Worm (Caenorhabditis elegans) whole organism, late embryonic: ENCODE results near the gene C27H5.2.

Experiments used
- C08G9.2 ChIP-seq: sonication (generic microtip); optimal IDR thresholded peaks from 2 replicates; lab custom pipeline; 2016; ENCODE audit warnings: mild to moderate bottlenecking, missing genetic modification characterization, moderate library complexity, missing compliant biosample characterization
- C38D4.7 ChIP-seq: fragments of 200-800 bp; sonication (Bioruptor generic); optimal IDR thresholded peaks from 2 replicates; lab custom pipeline; 2018; ENCODE audit warnings: mild to moderate bottlenecking, missing genetic modification characterization, moderate library complexity, missing compliant biosample characterization
- K02D7.2 ChIP-seq: sonication (generic microtip); optimal IDR thresholded peaks from 2 replicates; lab custom pipeline; 2017; ENCODE audit warnings: mild to moderate bottlenecking, missing genetic modification characterization, missing compliant biosample characterization
- T23F11.4 ChIP-seq: fragments of 200-800 bp; sonication (Bioruptor generic); optimal IDR thresholded peaks from 2 replicates; lab custom pipeline; 2018; ENCODE audit warnings: mild to moderate bottlenecking, missing genetic modification characterization, missing compliant biosample characterization
- Y22D7AL.16 ChIP-seq: sonication (generic microtip); optimal IDR thresholded peaks from 2 replicates; lab custom pipeline; 2016; ENCODE audit warnings: missing genetic modification characterization, missing compliant biosample characterization
- ceh-24 ChIP-seq: sonication (generic microtip); optimal IDR thresholded peaks from 2 replicates; lab custom pipeline; 2016; ENCODE audit warnings: mild to moderate bottlenecking, missing genetic modification characterization, missing compliant biosample characterization
- ceh-30 ChIP-seq: fragments of 150-350 bp; optimal IDR thresholded peaks from 2 replicates; lab custom pipeline; 2014; ENCODE audit warnings: missing biosample characterization, missing genetic modification characterization
- ceh-45 ChIP-seq: fragments of 200-800 bp; sonication (Bioruptor generic); IDR thresholded peaks from 2 replicates; pipeline ENCODE4 v1.3.6; 2022; ENCODE audit warnings: missing genetic modification reagents, missing genetic modification characterization, missing compliant biosample characterization
- ceh-6 ChIP-seq: fragments of 200-800 bp; sonication (Bioruptor generic); optimal IDR thresholded peaks from 2 replicates; lab custom pipeline; 2018; ENCODE audit warnings: mild to moderate bottlenecking, missing genetic modification characterization, missing compliant biosample characterization
- dve-1 ChIP-seq: sonication (generic microtip); optimal IDR thresholded peaks from 2 replicates; lab custom pipeline; 2017; ENCODE audit warnings: antibody characterized with exemption, mild to moderate bottlenecking, missing genetic modification characterization, missing compliant biosample characterization
- ets-4 ChIP-seq: sonication (generic microtip); optimal IDR thresholded peaks from 2 replicates; lab custom pipeline; 2016; ENCODE audit warnings: missing genetic modification characterization, missing compliant biosample characterization
- eyg-1 ChIP-seq: sonication (generic microtip); optimal IDR thresholded peaks from 2 replicates; lab custom pipeline; 2016; ENCODE audit warnings: missing genotype, missing genetic modification characterization, missing compliant biosample characterization
- fax-1 ChIP-seq: sonication (generic microtip); optimal IDR thresholded peaks from 2 replicates; lab custom pipeline; 2016; ENCODE audit warnings: missing genotype, missing genetic modification characterization, missing compliant biosample characterization
- fkh-6 ChIP-seq: sonication (generic microtip); optimal IDR thresholded peaks from 2 replicates; lab custom pipeline; 2016; ENCODE audit warnings: missing genetic modification characterization, missing compliant biosample characterization
- gmeb-2 ChIP-seq: sonication (generic microtip); optimal IDR thresholded peaks from 2 replicates; lab custom pipeline; 2016; ENCODE audit warnings: missing genetic modification characterization, inconsistent platforms, missing compliant biosample characterization
- hlh-13 ChIP-seq: fragments of 200-800 bp; sonication (Bioruptor generic); optimal IDR thresholded peaks from 2 replicates; lab custom pipeline; 2018; ENCODE audit warnings: mild to moderate bottlenecking, missing genetic modification characterization, missing compliant biosample characterization
- hlh-30 ChIP-seq: sonication (generic microtip); optimal IDR thresholded peaks from 2 replicates; lab custom pipeline; 2017; ENCODE audit warnings: antibody characterized with exemption, missing genetic modification characterization, missing compliant biosample characterization; ENCODE audit not compliant: insufficient read depth
- hlh-8 ChIP-seq: sonication (generic microtip); optimal IDR thresholded peaks from 2 replicates; lab custom pipeline; 2016; ENCODE audit warnings: missing genotype, missing genetic modification characterization, missing compliant biosample characterization
- lim-6 ChIP-seq: sonication (generic microtip); optimal IDR thresholded peaks from 2 replicates; lab custom pipeline; 2016; ENCODE audit warnings: missing genetic modification characterization, missing compliant biosample characterization
- lin-11 ChIP-seq: fragments of 200-800 bp; sonication (Bioruptor generic); optimal IDR thresholded peaks from 2 replicates; lab custom pipeline; 2018; ENCODE audit warnings: mild to moderate bottlenecking, missing genetic modification characterization, missing compliant biosample characterization
- nhr-232 ChIP-seq: sonication (generic microtip); optimal IDR thresholded peaks from 2 replicates; lab custom pipeline; 2016; ENCODE audit warnings: missing genetic modification characterization, missing compliant biosample characterization
- npax-4 ChIP-seq: sonication (generic microtip); optimal IDR thresholded peaks from 2 replicates; lab custom pipeline; 2016; ENCODE audit warnings: missing genetic modification characterization, missing compliant biosample characterization
- pag-3 ChIP-seq: sonication (generic microtip); optimal IDR thresholded peaks from 2 replicates; lab custom pipeline; 2016; ENCODE audit warnings: missing compliant biosample characterization, missing genetic modification characterization, borderline replicate concordance
- pax-1 ChIP-seq: fragments of 150-350 bp; optimal IDR thresholded peaks from 2 replicates; lab custom pipeline; 2014; ENCODE audit warnings: missing biosample characterization, missing genetic modification characterization
- pha-2 ChIP-seq: sonication (generic microtip); optimal IDR thresholded peaks from 2 replicates; lab custom pipeline; 2017; ENCODE audit warnings: mild to moderate bottlenecking, missing genetic modification characterization, missing compliant biosample characterization
- pha-4 ChIP-seq: fragments of 150-350 bp; optimal IDR thresholded peaks from 2 replicates; lab custom pipeline; 2018; ENCODE audit warnings: missing biosample characterization, missing genetic modification reagents, missing genetic modification characterization
- pros-1 ChIP-seq: fragments of 150-350 bp; optimal IDR thresholded peaks from 2 replicates; lab custom pipeline; 2014; ENCODE audit warnings: missing biosample characterization, missing genetic modification reagents, missing genetic modification characterization
- ref-2 ChIP-seq: sonication (generic microtip); optimal IDR thresholded peaks from 2 replicates; lab custom pipeline; 2016; ENCODE audit warnings: missing genetic modification characterization, missing compliant biosample characterization
- sdc-2 ChIP-seq: sonication (generic microtip); optimal IDR thresholded peaks from 2 replicates; lab custom pipeline; 2016; ENCODE audit warnings: missing genotype, missing genetic modification characterization, missing compliant biosample characterization
- sox-2 ChIP-seq: fragments of 200-800 bp; sonication (Bioruptor generic); IDR thresholded peaks from 2 replicates; pipeline ENCODE4 v1.3.6; 2022; ENCODE audit warnings: missing genetic modification reagents, missing genetic modification characterization, missing compliant biosample characterization
- tbx-2 ChIP-seq: sonication (generic microtip); optimal IDR thresholded peaks from 2 replicates; lab custom pipeline; 2016; ENCODE audit warnings: missing genetic modification characterization, missing compliant biosample characterization
- unc-3 ChIP-seq, 2 experiments: fragments of 200-800 bp in 1 of 2; sonication (Bioruptor generic) in 1 of 2; sonication (generic microtip) in 1 of 2; conservative IDR thresholded peaks in 1 of 2; optimal IDR thresholded peaks in 1 of 2; 2 replicates each; pipeline versions ENCODE4 v1.3.6 to Lab custom; 2016 to 2022; ENCODE audit warnings: missing compliant biosample characterization in 2 of 2, missing genetic modification characterization in 2 of 2, missing genetic modification reagents in 1 of 2
- unc-55 ChIP-seq: sonication (generic microtip); optimal IDR thresholded peaks from 2 replicates; lab custom pipeline; 2017; ENCODE audit warnings: missing biosample characterization, missing genetic modification reagents, missing genetic modification characterization
- unc-86 ChIP-seq: sonication (generic microtip); optimal IDR thresholded peaks from 2 replicates; lab custom pipeline; 2016; ENCODE audit warnings: missing genetic modification characterization, missing compliant biosample characterization

The C27H5.2 gene

ce11 chrII:7207649-7208048, 52.3 kb downstream of the C27H5.2 start:
- TF ChIP-seq ceh-24 (tag; lab: Kevin White, UChicago): no peak
- TF ChIP-seq fax-1: no peak
- TF ChIP-seq ceh-6 (GFP tag; lab: Kevin White, UChicago): no peak
- no peak for TF ChIP-seq ref-2 (tag; lab: Kevin White, UChicago)
- no peak for TF ChIP-seq ceh-30 (tag; lab: Kevin White, UChicago)
- TF ChIP-seq pros-1 (tag; lab: Kevin White, UChicago): no peak
- no peak for TF ChIP-seq pha-2 (tag; lab: Kevin White, UChicago)

ce11 chrII:7208184-7208583, 52.8 kb downstream of the C27H5.2 start, which contains the start of gene dhs-7:
Gene dhs-7, minus strand, starts transcription at chrII:7208460.
- TF ChIP-seq dve-1 (tag; lab: Kevin White, UChicago) (no peak), gmeb-2 (tag; lab: Kevin White, UChicago) (no peak), sdc-2 (tag; lab: Kevin White, UChicago) (no peak), K02D7.2 (tag; lab: Kevin White, UChicago) (no peak), T23F11.4 (GFP tag; lab: Kevin White, UChicago) (no peak), ceh-45 (no peak), ets-4 (tag; lab: Kevin White, UChicago) (no peak), lin-11 (tag; lab: Kevin White, UChicago) (no peak), eyg-1 (tag; lab: Kevin White, UChicago) (no peak), unc-55 (GFP tag; lab: Kevin White, UChicago) (no peak), unc-86 (no peak), C08G9.2 (no peak), lim-6 (tag; lab: Kevin White, UChicago) (no peak), hlh-13 (GFP tag; lab: Kevin White, UChicago) (no peak), nhr-232 (no peak), hlh-8 (tag; lab: Kevin White, UChicago) (no peak), unc-3 (GFP tag; conservative IDR thresholded peaks at IDR 0.05; lab: Robert Waterston, UW) (no peak), unc-3 (tag; optimal IDR thresholded peaks at IDR 0.05; lab: Kevin White, UChicago) (no peak), npax-4 (tag; lab: Kevin White, UChicago) (no peak), fkh-6 (tag; lab: Kevin White, UChicago) (no peak)

ce11 chrII:7210187-7210586, 54.8 kb downstream of the C27H5.2 start, which contains the start of gene E04F6.15:
Gene E04F6.15, minus strand, starts transcription at chrII:7210287.
- no peak for TF ChIP-seq eyg-1 (tag; lab: Kevin White, UChicago)
- TF ChIP-seq C38D4.7 (GFP tag; lab: Kevin White, UChicago): no peak
- no peak for TF ChIP-seq ceh-45
- TF ChIP-seq sox-2 (GFP tag; lab: Robert Waterston, UW): no peak
- no peak for TF ChIP-seq nhr-232
- TF ChIP-seq pha-4 (tag; lab: Kevin White, UChicago): no peak
- TF ChIP-seq ceh-24 (tag; lab: Kevin White, UChicago): no peak
- no peak for TF ChIP-seq tbx-2 (tag; lab: Kevin White, UChicago)
- TF ChIP-seq pax-1 (tag; lab: Kevin White, UChicago): no peak
- no peak for TF ChIP-seq hlh-30 (tag; lab: Kevin White, UChicago)
- TF ChIP-seq pag-3 (tag; lab: Kevin White, UChicago): no peak
- no peak for TF ChIP-seq pha-2 (tag; lab: Kevin White, UChicago)
- TF ChIP-seq Y22D7AL.16 (tag; lab: Kevin White, UChicago): no peak
- TF ChIP-seq, all 69 proteins: peak for 0
